Fruit fly (Drosophila melanogaster): ENCODE results near the gene Clp.

Clp gene

DNA sequence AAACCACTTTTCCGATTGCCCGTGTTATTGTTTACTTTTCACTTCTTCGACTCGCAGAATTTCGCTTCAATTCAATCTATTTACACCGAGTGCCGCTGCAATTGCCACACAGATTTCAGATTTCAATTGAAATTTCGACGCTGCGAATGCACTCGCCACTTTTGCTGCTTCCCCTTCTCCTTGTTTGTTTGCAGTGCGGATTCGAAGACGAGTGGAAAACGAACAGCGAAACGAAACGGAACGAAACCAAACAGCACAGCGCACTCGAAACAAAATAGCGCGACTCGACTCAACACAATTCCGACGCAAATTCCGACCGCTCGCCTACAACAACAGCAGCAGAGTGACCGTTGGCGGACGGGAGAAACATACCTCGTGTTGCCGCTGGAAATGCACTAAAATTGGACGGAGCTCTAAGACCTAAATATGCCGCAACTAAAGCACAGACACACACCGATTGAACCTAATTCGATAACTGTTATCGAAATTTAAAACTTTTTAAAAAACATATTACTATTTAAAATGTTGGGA is 31.0 kb downstream of the Clp start, which contains the start of gene drongo (continued):
- TF ChIP-seq CG33213 (GFP tag; optimal IDR thresholded peaks at IDR 0.05) = peak; percentile 75
- peak; percentile 32; the same call in 1 of the 2 replicates for TF ChIP-seq CG14441 (GFP tag; IDR thresholded peaks at IDR 0.05)
- TF ChIP-seq pnt (GFP tag; optimal IDR thresholded peaks at IDR 0.05) = no peak
- TF ChIP-seq Jarid2 (GFP tag; optimal IDR thresholded peaks at IDR 0.05) = peak; percentile 97
- no peak for TF ChIP-seq jumu (GFP tag; optimal IDR thresholded peaks at IDR 0.05)
- TF ChIP-seq CG17912 (GFP tag; optimal IDR thresholded peaks at IDR 0.05) = peak; percentile 70
- no peak for TF ChIP-seq Spps (tag; optimal IDR thresholded peaks at IDR 0.05)
- TF ChIP-seq CG2202 (tag; optimal IDR thresholded peaks at IDR 0.05) = peak; percentile 34
- TF ChIP-seq lilli (GFP tag; optimal IDR thresholded peaks at IDR 0.05) = peak; percentile 33
- TF ChIP-seq Hr78 (GFP tag; optimal IDR thresholded peaks at IDR 0.05) = peak in 1 of 2 experiments; percentile 46
- TF ChIP-seq sr (GFP tag; IDR thresholded peaks at IDR 0.05) = no peak; the same call in 2 of the 3 replicates
- TF ChIP-seq ci (GFP tag; IDR thresholded peaks at IDR 0.05) = peak; percentile 76
- no peak for TF ChIP-seq Poxn (GFP tag; IDR thresholded peaks at IDR 0.05)
- no peak for TF ChIP-seq btn (GFP tag; optimal IDR thresholded peaks at IDR 0.05)
- no peak for TF ChIP-seq gce (GFP tag; IDR thresholded peaks at IDR 0.05)
- TF ChIP-seq Bgb (GFP tag; IDR thresholded peaks at IDR 0.05; ENCODE audit: partially characterized antibody) = no peak; the same call in 1 of the 2 replicates
- peak; percentile 95 for TF ChIP-seq Dp (GFP tag; optimal IDR thresholded peaks at IDR 0.05)
- peak; percentile 87 for TF ChIP-seq chinmo (GFP tag; IDR thresholded peaks at IDR 0.05; ENCODE audit: partially characterized antibody)
- TF ChIP-seq br (optimal IDR thresholded peaks at IDR 0.05) = no peak
- TF ChIP-seq exex (tag; optimal IDR thresholded peaks at IDR 0.05) = no peak
- TF ChIP-seq trem (tag; optimal IDR thresholded peaks at IDR 0.05) = peak; percentile 64
- peak; percentile 80 for TF ChIP-seq cg (GFP tag; optimal IDR thresholded peaks at IDR 0.05)
- no peak for TF ChIP-seq mld (GFP tag; IDR thresholded peaks at IDR 0.05; ENCODE audit: partially characterized antibody)
- TF ChIP-seq fd102C (GFP tag; optimal IDR thresholded peaks at IDR 0.05) = no peak
- TF ChIP-seq abd-A (tag; optimal IDR thresholded peaks at IDR 0.05) = peak; percentile 50
- no peak for TF ChIP-seq CG8944 (GFP tag; optimal IDR thresholded peaks at IDR 0.05)
- TF ChIP-seq CG17612 (GFP tag; IDR thresholded peaks at IDR 0.05) = no peak
- TF ChIP-seq Vsx1 (GFP tag; optimal IDR thresholded peaks at IDR 0.05) = peak; percentile 9
- peak; percentile 15 for TF ChIP-seq CG2678 (tag; optimal IDR thresholded peaks at IDR 0.05)
- TF ChIP-seq CG11696 (GFP tag; IDR thresholded peaks at IDR 0.05) = no peak
- TF ChIP-seq Atf3 (GFP tag; optimal IDR thresholded peaks at IDR 0.05) = no peak
- no peak for TF ChIP-seq CG15696 (tag; optimal IDR thresholded peaks at IDR 0.05)
- peak; percentile 100 for TF ChIP-seq gfzf (GFP tag; optimal IDR thresholded peaks at IDR 0.05)
- TF ChIP-seq ac (GFP tag; optimal IDR thresholded peaks at IDR 0.05) = no peak
- TF ChIP-seq CG42726 (GFP tag; IDR thresholded peaks at IDR 0.05; ENCODE audit: partially characterized antibody) = peak; percentile 83
- peak; percentile 97 for TF ChIP-seq CG9797 (GFP tag; optimal IDR thresholded peaks at IDR 0.05)
- TF ChIP-seq CG13296 (GFP tag; optimal IDR thresholded peaks at IDR 0.05) = peak; percentile 48
- no peak for TF ChIP-seq ham (GFP tag; IDR thresholded peaks at IDR 0.05)
- TF ChIP-seq ERR (GFP tag; optimal IDR thresholded peaks at IDR 0.05) = peak; percentile 1
- no peak for TF ChIP-seq sc (optimal IDR thresholded peaks at IDR 0.05)
- no peak for TF ChIP-seq sc (GFP tag; optimal IDR thresholded peaks at IDR 0.05)
- TF ChIP-seq Nf-YB (GFP tag; optimal IDR thresholded peaks at IDR 0.05) = peak; percentile 1
- peak; percentile 55 for TF ChIP-seq caup (GFP tag; optimal IDR thresholded peaks at IDR 0.05; ENCODE audit: severe bottlenecking)
- no peak; the same call in none of the 2 replicates for TF ChIP-seq Scr (GFP tag; IDR thresholded peaks at IDR 0.05; ENCODE audit: partially characterized antibody)
- no peak for TF ChIP-seq gem (tag; optimal IDR thresholded peaks at IDR 0.05)
- TF ChIP-seq bcd (GFP tag; optimal IDR thresholded peaks at IDR 0.05) = peak; percentile 7
- peak; percentile 67 for TF ChIP-seq her (GFP tag; optimal IDR thresholded peaks at IDR 0.05)
- TF ChIP-seq Gsc (GFP tag; IDR thresholded peaks at IDR 0.05) = no peak
- TF ChIP-seq CG18011 (GFP tag; optimal IDR thresholded peaks at IDR 0.05) = no peak
- TF ChIP-seq so (GFP tag; IDR thresholded peaks at IDR 0.05) = peak; percentile 50; the same call in 1 of the 3 replicates
